Worm (Caenorhabditis elegans) whole organism, late embryonic: Measurements from ENCODE around the gene txt-19.

Experiments used
- F13H6.1 ChIP-seq: sonication (generic microtip); optimal IDR thresholded peaks from 2 replicates; lab custom pipeline; 2016; ENCODE audit warnings: missing genetic modification characterization, missing compliant biosample characterization
- K02D7.2 ChIP-seq: sonication (generic microtip); optimal IDR thresholded peaks from 2 replicates; lab custom pipeline; 2017; ENCODE audit warnings: mild to moderate bottlenecking, missing genetic modification characterization, missing compliant biosample characterization
- T23F11.4 ChIP-seq: fragments of 200-800 bp; sonication (Bioruptor generic); optimal IDR thresholded peaks from 2 replicates; lab custom pipeline; 2018; ENCODE audit warnings: mild to moderate bottlenecking, missing genetic modification characterization, missing compliant biosample characterization
- Y22D7AL.16 ChIP-seq: sonication (generic microtip); optimal IDR thresholded peaks from 2 replicates; lab custom pipeline; 2016; ENCODE audit warnings: missing genetic modification characterization, missing compliant biosample characterization
- ama-1 ChIP-seq: fragments of 150-350 bp; optimal IDR thresholded peaks from 2 replicates; lab custom pipeline; 2014
- ceh-48 ChIP-seq: sonication (generic microtip); optimal IDR thresholded peaks from 2 replicates; lab custom pipeline; 2016; ENCODE audit warnings: missing genetic modification characterization, inconsistent platforms, missing compliant biosample characterization
- ceh-6 ChIP-seq: fragments of 200-800 bp; sonication (Bioruptor generic); optimal IDR thresholded peaks from 2 replicates; lab custom pipeline; 2018; ENCODE audit warnings: mild to moderate bottlenecking, missing genetic modification characterization, missing compliant biosample characterization
- ceh-9 ChIP-seq: sonication (generic microtip); optimal IDR thresholded peaks from 2 replicates; lab custom pipeline; 2016; ENCODE audit warnings: mild to moderate bottlenecking, missing genetic modification characterization, inconsistent platforms, missing compliant biosample characterization
- dmd-4 ChIP-seq: sonication (generic microtip); optimal IDR thresholded peaks from 2 replicates; lab custom pipeline; 2016; ENCODE audit warnings: borderline replicate concordance, missing genetic modification characterization, missing compliant biosample characterization
- elt-2 ChIP-seq: sonication (generic microtip); optimal IDR thresholded peaks from 2 replicates; lab custom pipeline; 2016; ENCODE audit warnings: missing genetic modification reagents, missing genetic modification characterization, missing compliant biosample characterization
- elt-4 ChIP-seq: sonication (generic microtip); optimal IDR thresholded peaks from 2 replicates; lab custom pipeline; 2016; ENCODE audit warnings: missing genetic modification characterization, missing compliant biosample characterization
- lim-6 ChIP-seq: sonication (generic microtip); optimal IDR thresholded peaks from 2 replicates; lab custom pipeline; 2016; ENCODE audit warnings: missing genetic modification characterization, missing compliant biosample characterization
- ref-2 ChIP-seq: sonication (generic microtip); optimal IDR thresholded peaks from 2 replicates; lab custom pipeline; 2016; ENCODE audit warnings: missing genetic modification characterization, missing compliant biosample characterization
- unc-42 ChIP-seq: sonication (generic microtip); optimal IDR thresholded peaks from 2 replicates; lab custom pipeline; 2016; ENCODE audit warnings: missing genotype, missing genetic modification characterization, missing compliant biosample characterization

The txt-19 gene

ce11 chrIV:12894996-12895395 is 49.3 kb downstream of the txt-19 start, which contains the start of gene K08D8.11:
Gene K08D8.11, plus strand, starts transcription at chrIV:12895296.
- TF ChIP-seq ceh-9 = no peak
- no peak for TF ChIP-seq elt-4 (tag; lab: Kevin White, UChicago)
- TF ChIP-seq ceh-48 (tag; lab: Kevin White, UChicago) = no peak

- no peak for TF ChIP-seq ama-1 (lab: Kevin White, UChicago)
- no peak for TF ChIP-seq ceh-6
- no peak for TF ChIP-seq dmd-4
- no peak for TF ChIP-seq elt-2 (tag; lab: Kevin White, UChicago)
- no peak for TF ChIP-seq K02D7.2
- TF ChIP-seq ceh-48 (tag; lab: Kevin White, UChicago) = no peak
- no peak for TF ChIP-seq ref-2 (tag; lab: Kevin White, UChicago)
- TF ChIP-seq lim-6 = no peak
- TF ChIP-seq F13H6.1 = no peak
- no peak for TF ChIP-seq Y22D7AL.16 (tag; lab: Kevin White, UChicago)
- TF ChIP-seq, all 69 proteins: peak for 0
Observed at ce11 chrIV:12896371-12896882, 50.7 kb downstream of the txt-19 start, which contains the start of gene K08D8.7. Gene K08D8.7, plus strand, starts transcription at chrIV:12896832.

ce11 chrIV:12897146-12897545 is 51.4 kb downstream of the txt-19 start:
- no peak for TF ChIP-seq T23F11.4
- no peak for TF ChIP-seq unc-42 (tag; lab: Kevin White, UChicago)
